Fruit fly (Drosophila melanogaster) whole organism, embryonic: Measurements from ENCODE around the gene CG3529.

ENCODE experiments used
- Adf1 ChIP-seq: fragments of 200-800 bp; sonication (Bioruptor generic); IDR thresholded peaks from 2 replicates; pipeline ENCODE4 v1.3.6; 2022; ENCODE audit warnings: missing biosample characterization, missing genetic modification characterization
- CG10267 ChIP-seq: fragments of 200-800 bp; sonication (Bioruptor generic); optimal IDR thresholded peaks from 2 replicates; lab custom pipeline; 2018; ENCODE audit warnings: missing biosample characterization, mild to moderate bottlenecking, missing genetic modification characterization, moderate library complexity
- CG10959 ChIP-seq: fragments of 200-800 bp; sonication (Bioruptor generic); IDR thresholded peaks from 2 replicates; pipeline ENCODE4 v1.3.6; 2022; ENCODE audit warnings: missing biosample characterization, missing genetic modification characterization
- CG11723 ChIP-seq: fragments of 200-800 bp; sonication (Bioruptor generic); optimal IDR thresholded peaks from 2 replicates; lab custom pipeline; 2017; ENCODE audit warnings: missing biosample characterization, mild to moderate bottlenecking, missing genetic modification characterization
- CG12744 ChIP-seq: fragments of 200-800 bp; sonication (Bioruptor generic); optimal IDR thresholded peaks from 2 replicates; lab custom pipeline; 2016; ENCODE audit warnings: missing biosample characterization, missing genetic modification characterization
- CG13296 ChIP-seq: fragments of 200-800 bp; sonication (Bioruptor generic); optimal IDR thresholded peaks from 3 replicates; lab custom pipeline; 2018; ENCODE audit warnings: missing biosample characterization, mild to moderate bottlenecking, missing genetic modification characterization
- CG17186 ChIP-seq: fragments of 200-800 bp; sonication (Bioruptor generic); optimal IDR thresholded peaks from 3 replicates; lab custom pipeline; 2017; ENCODE audit warnings: missing biosample characterization, missing genetic modification reagents, missing genetic modification characterization
- CG17328 ChIP-seq: fragments of 200-800 bp; sonication (Bioruptor generic); IDR thresholded peaks from 2 replicates; pipeline ENCODE4 v1.3.6; 2022; ENCODE audit warnings: missing biosample characterization, missing genetic modification characterization
- CG17385 ChIP-seq: fragments of 200-800 bp; sonication (Bioruptor generic); optimal IDR thresholded peaks from 3 replicates; lab custom pipeline; 2018; ENCODE audit warnings: missing biosample characterization, mild to moderate bottlenecking, missing genetic modification characterization
- CG18011 ChIP-seq: fragments of 200-800 bp; sonication (Bioruptor generic); optimal IDR thresholded peaks from 2 replicates; lab custom pipeline; 2017; ENCODE audit warnings: missing biosample characterization, missing genetic modification characterization, mild to moderate bottlenecking, moderate library complexity, missing genotype
- CG18764 ChIP-seq: fragments of 200-800 bp; sonication (Bioruptor generic); optimal IDR thresholded peaks from 3 replicates; lab custom pipeline; 2016; ENCODE audit warnings: missing biosample characterization, missing genetic modification characterization
- CG2889 ChIP-seq: fragments of 200-800 bp; sonication (Bioruptor generic); IDR thresholded peaks from 3 replicates; pipeline ENCODE4 v1.3.6; 2022; ENCODE audit warnings: missing biosample characterization, missing genetic modification characterization
- CG4282 ChIP-seq: fragments of 200-800 bp; sonication (Bioruptor generic); optimal IDR thresholded peaks from 2 replicates; lab custom pipeline; 2016; ENCODE audit warnings: missing biosample characterization, missing genetic modification characterization
- CG4360 ChIP-seq: fragments of 200-800 bp; sonication (Bioruptor generic); IDR thresholded peaks from 2 replicates; pipeline ENCODE4 v1.3.6; 2022; ENCODE audit warnings: missing biosample characterization, missing genetic modification characterization
- CG6683 ChIP-seq: fragments of 200-800 bp; sonication (Bioruptor generic); optimal IDR thresholded peaks from 2 replicates; lab custom pipeline; 2017; ENCODE audit warnings: missing biosample characterization, mild to moderate bottlenecking, missing genetic modification characterization, missing genetic modification reagents
- CG7839 ChIP-seq: fragments of 200-800 bp; sonication (Bioruptor generic); optimal IDR thresholded peaks from 3 replicates; lab custom pipeline; 2018; ENCODE audit warnings: missing biosample characterization, mild to moderate bottlenecking, missing genetic modification characterization, moderate library complexity
- CG7963 ChIP-seq: fragments of 200-800 bp; sonication (Bioruptor generic); IDR thresholded peaks from 3 replicates; pipeline ENCODE4 v1.3.6; 2022; ENCODE audit warnings: missing biosample characterization, missing genetic modification characterization; ENCODE audit not compliant: partially characterized antibody
- CG8924 ChIP-seq: fragments of 200-800 bp; optimal IDR thresholded peaks from 3 replicates; lab custom pipeline; 2019; ENCODE audit warnings: missing biosample characterization, mild to moderate bottlenecking, missing genetic modification characterization, moderate library complexity
- CG9817 ChIP-seq: fragments of 200-800 bp; sonication (Bioruptor generic); optimal IDR thresholded peaks from 2 replicates; lab custom pipeline; 2018; ENCODE audit warnings: missing biosample characterization, mild to moderate bottlenecking, missing genetic modification characterization, moderate library complexity
- CHES-1-like ChIP-seq: fragments of 200-800 bp; sonication (Bioruptor generic); optimal IDR thresholded peaks from 2 replicates; lab custom pipeline; 2016; ENCODE audit warnings: missing biosample characterization, missing genetic modification characterization
- Deaf1 ChIP-seq: fragments of 200-800 bp; optimal IDR thresholded peaks from 3 replicates; lab custom pipeline; 2019; ENCODE audit warnings: missing biosample characterization, mild to moderate bottlenecking, missing genetic modification characterization, moderate library complexity
- Dfd ChIP-seq, 2 experiments: fragments of >200 bp; optimal IDR thresholded peaks; 2 replicates each; lab custom pipeline; 2017; ENCODE audit warnings: missing biosample characterization in 2 of 2, missing genetic modification characterization in 2 of 2
- Dip3 ChIP-seq: fragments of 200-800 bp; sonication (Bioruptor generic); optimal IDR thresholded peaks from 3 replicates; lab custom pipeline; 2016; ENCODE audit warnings: missing biosample characterization, missing genetic modification characterization
- Dp ChIP-seq: fragments of 200-800 bp; sonication (Bioruptor generic); optimal IDR thresholded peaks from 2 replicates; lab custom pipeline; 2018; ENCODE audit warnings: missing biosample characterization, mild to moderate bottlenecking, missing genetic modification characterization, moderate library complexity
- E2f2 ChIP-seq: fragments of 200-800 bp; sonication (Bioruptor generic); IDR thresholded peaks from 2 replicates; pipeline ENCODE4 v1.3.6; 2022; ENCODE audit warnings: missing biosample characterization, missing genetic modification characterization
- Ets97D ChIP-seq: fragments of 200-800 bp; sonication (Bioruptor generic); optimal IDR thresholded peaks from 3 replicates; lab custom pipeline; 2016; ENCODE audit warnings: missing biosample characterization, missing genetic modification characterization
- Hmx ChIP-seq: fragments of 200-800 bp; sonication (Bioruptor generic); optimal IDR thresholded peaks from 2 replicates; lab custom pipeline; 2016; ENCODE audit warnings: missing biosample characterization, missing genetic modification characterization
- Hr39 ChIP-seq: fragments of >200 bp; optimal IDR thresholded peaks from 2 replicates; lab custom pipeline; 2017
- Kr ChIP-seq: fragments of 200-800 bp; sonication (Bioruptor generic); optimal IDR thresholded peaks from 2 replicates; lab custom pipeline; 2017; ENCODE audit warnings: missing biosample characterization, mild to moderate bottlenecking, missing genetic modification characterization
- MESR4 ChIP-seq: fragments of 200-800 bp; sonication (Bioruptor generic); optimal IDR thresholded peaks from 2 replicates; lab custom pipeline; 2018; ENCODE audit warnings: missing biosample characterization, mild to moderate bottlenecking, missing genetic modification characterization, moderate library complexity
- MTF-1 ChIP-seq: fragments of 200-800 bp; sonication (Bioruptor generic); optimal IDR thresholded peaks from 2 replicates; lab custom pipeline; 2018; ENCODE audit warnings: missing biosample characterization, mild to moderate bottlenecking, missing genetic modification characterization, borderline replicate concordance
- Pdp1 ChIP-seq, 2 experiments: fragments of 200-800 bp; sonication (Bioruptor generic); optimal IDR thresholded peaks; 3 replicates each; lab custom pipeline; 2016; ENCODE audit warnings: missing biosample characterization in 2 of 2, missing genetic modification characterization in 2 of 2, mild to moderate bottlenecking in 1 of 2, moderate library complexity in 1 of 2
- Poxn ChIP-seq: fragments of 200-800 bp; sonication (Bioruptor generic); IDR thresholded peaks from 2 replicates; pipeline ENCODE4 v1.3.6; 2022; ENCODE audit warnings: missing biosample characterization, missing genetic modification characterization
- Ravus ChIP-seq: fragments of 200-800 bp; sonication (Bioruptor generic); IDR thresholded peaks from 2 replicates; pipeline ENCODE4 v1.3.6; 2022; ENCODE audit warnings: missing biosample characterization, missing genetic modification characterization
- Sry-δ ChIP-seq: fragments of 200-800 bp; sonication (Bioruptor generic); optimal IDR thresholded peaks from 2 replicates; lab custom pipeline; 2016; ENCODE audit warnings: missing biosample characterization, missing genetic modification characterization
- TFAM ChIP-seq: fragments of 200-800 bp; sonication (Bioruptor generic); optimal IDR thresholded peaks from 2 replicates; lab custom pipeline; 2017; ENCODE audit warnings: missing biosample characterization, missing genetic modification characterization, inconsistent platforms
- Trl ChIP-seq, 3 experiments: fragments of >200 bp in 2 of 3; fragments of 200-800 bp in 1 of 3; sonication (Bioruptor generic) in 1 of 3; optimal IDR thresholded peaks; 2 replicates in 1 of 3; 3 replicates in 2 of 3; lab custom pipeline; 2016 to 2017; ENCODE audit warnings: missing biosample characterization in 1 of 3, missing genetic modification characterization in 1 of 3
- Usf ChIP-seq: fragments of 200-800 bp; sonication (Bioruptor generic); optimal IDR thresholded peaks from 2 replicates; lab custom pipeline; 2017; ENCODE audit warnings: missing genotype, missing biosample characterization, missing genetic modification characterization
- br ChIP-seq: fragments of >200 bp; optimal IDR thresholded peaks from 2 replicates; lab custom pipeline; 2017
- dm ChIP-seq: fragments of 200-800 bp; sonication (Bioruptor generic); optimal IDR thresholded peaks from 3 replicates; lab custom pipeline; 2016; ENCODE audit warnings: missing biosample characterization, missing genetic modification characterization
- emc ChIP-seq: fragments of 200-800 bp; sonication (Bioruptor generic); optimal IDR thresholded peaks from 2 replicates; lab custom pipeline; 2016; ENCODE audit warnings: missing biosample characterization, missing genetic modification characterization
- fd64A ChIP-seq: fragments of 200-800 bp; sonication (Bioruptor generic); optimal IDR thresholded peaks from 3 replicates; lab custom pipeline; 2018; ENCODE audit warnings: missing biosample characterization, mild to moderate bottlenecking, missing genetic modification characterization
- gfzf ChIP-seq: fragments of 200-800 bp; sonication (Bioruptor generic); optimal IDR thresholded peaks from 2 replicates; lab custom pipeline; 2016; ENCODE audit warnings: missing biosample characterization, mild to moderate bottlenecking, missing genetic modification characterization, moderate library complexity
- kay ChIP-seq: fragments of 200-800 bp; sonication (Bioruptor generic); optimal IDR thresholded peaks from 2 replicates; lab custom pipeline; 2016; ENCODE audit warnings: missing biosample characterization, missing genetic modification characterization
- klu ChIP-seq: fragments of 200-800 bp; sonication (Bioruptor generic); IDR thresholded peaks from 2 replicates; pipeline ENCODE4 v1.3.6; 2022; ENCODE audit warnings: missing biosample characterization, missing genetic modification characterization
- org-1 ChIP-seq: fragments of 200-800 bp; sonication (Bioruptor generic); optimal IDR thresholded peaks from 2 replicates; lab custom pipeline; 2017; ENCODE audit warnings: missing biosample characterization, missing genetic modification characterization
- pb ChIP-seq: fragments of 200-800 bp; sonication (Bioruptor generic); optimal IDR thresholded peaks from 3 replicates; lab custom pipeline; 2016; ENCODE audit warnings: missing biosample characterization, missing genetic modification characterization
- pzg ChIP-seq: fragments of 200-800 bp; sonication (Bioruptor generic); optimal IDR thresholded peaks from 3 replicates; lab custom pipeline; 2018; ENCODE audit warnings: missing biosample characterization, mild to moderate bottlenecking, missing genetic modification characterization, moderate library complexity
- shn ChIP-seq: fragments of 200-800 bp; sonication (Bioruptor generic); optimal IDR thresholded peaks from 3 replicates; lab custom pipeline; 2016; ENCODE audit warnings: missing biosample characterization, missing genetic modification characterization
- sug ChIP-seq: fragments of 200-800 bp; optimal IDR thresholded peaks from 2 replicates; lab custom pipeline; 2019; ENCODE audit warnings: missing biosample characterization, mild to moderate bottlenecking, missing genetic modification characterization, moderate library complexity
- unc-4 ChIP-seq: fragments of 200-800 bp; sonication (Bioruptor generic); IDR thresholded peaks from 2 replicates; pipeline ENCODE4 v1.3.6; 2022; ENCODE audit warnings: missing biosample characterization, missing genetic modification characterization; ENCODE audit not compliant: partially characterized antibody

CG3529 gene

DNA sequence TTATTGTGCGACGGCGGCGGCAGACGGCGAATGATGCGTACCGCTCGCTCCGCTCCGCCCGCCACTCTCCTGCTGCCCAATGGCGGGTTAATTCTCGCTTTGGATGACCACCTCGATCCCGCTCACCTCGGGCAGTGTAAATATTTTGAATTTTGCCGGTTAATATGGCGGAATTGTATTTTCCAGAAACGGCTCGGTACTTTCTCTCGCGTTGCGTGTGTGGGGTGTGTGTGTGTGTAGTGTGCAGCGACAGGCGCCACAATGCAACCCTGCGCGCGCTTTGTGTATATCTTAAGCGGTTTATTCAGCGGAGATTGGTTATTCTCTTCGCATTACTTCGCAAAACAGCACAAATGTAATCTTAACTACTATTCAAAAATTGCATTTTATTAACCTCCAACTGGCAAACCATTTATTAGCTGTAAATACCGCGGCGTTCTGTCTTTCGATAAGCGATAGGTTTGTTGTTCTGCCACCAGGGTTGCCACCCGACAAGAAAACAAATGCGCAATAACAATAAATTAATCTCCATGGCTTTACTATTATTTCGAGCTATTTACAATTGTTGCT is 9.2 kb downstream of the CG3529 start, which contains the start of the genes phol and CG3552 (continued):
- TF ChIP-seq klu (GFP tag; lab: Robert Waterston, UW) (no peak), CG10267 (peak; percentile 48), CG7839 (tag; lab: Kevin White, UChicago) (no peak), Sry-δ (GFP tag; lab: Kevin White, UChicago) (peak; percentile 62), kay (GFP tag; lab: Kevin White, UChicago) (no peak), Ravus (GFP tag; lab: Robert Waterston, UW) (no peak), CG8924 (tag; lab: Kevin White, UChicago) (peak; percentile 51), CG18764 (GFP tag; lab: Kevin White, UChicago) (no peak), Hr39 (no peak), CG2889 (no peak), CG17328 (no peak), CG10959 (GFP tag; lab: Robert Waterston, UW) (no peak), pzg (GFP tag; lab: Kevin White, UChicago) (peak; percentile 57), CG6683 (GFP tag; lab: Kevin White, UChicago) (no peak), dm (GFP tag; lab: Kevin White, UChicago) (peak; percentile 68), Usf (GFP tag; lab: Kevin White, UChicago) (no peak), TFAM (no peak), CG13296 (GFP tag; lab: Kevin White, UChicago) (peak; percentile 9), CG9817 (no peak), E2f2 (peak; percentile 66), CG7963 (no peak), emc (GFP tag; lab: Kevin White, UChicago) (no peak), gfzf (peak; percentile 51), Deaf1 (tag; lab: Kevin White, UChicago) (no peak), MTF-1 (no peak), Dip3 (GFP tag; lab: Kevin White, UChicago) (no peak), MESR4 (peak; percentile 88), br (lab: Kevin White, UChicago) (no peak), Trl (optimal IDR thresholded peaks at IDR 0.05; lab: Kevin White, UChicago) (peak in 1 of 2 experiments; percentile 10), Trl (GFP tag; optimal IDR thresholded peaks at IDR 0.05; lab: Kevin White, UChicago) (no peak), Dp (GFP tag; lab: Kevin White, UChicago) (peak; percentile 48), CG11723 (GFP tag; lab: Kevin White, UChicago) (no peak), Kr (no peak), Ets97D (peak; percentile 41), CG18011 (GFP tag; lab: Kevin White, UChicago) (no peak), Poxn (no peak), CG17186 (GFP tag; lab: Kevin White, UChicago) (peak; percentile 97), Dfd (GFP tag; optimal IDR thresholded peaks at IDR 0.05; lab: Kevin White, UChicago) (no peak), shn (peak; percentile 21), sug (tag; lab: Kevin White, UChicago) (peak; percentile 29), CG17385 (peak; percentile 29), Pdp1 (GFP tag; optimal IDR thresholded peaks at IDR 0.05; lab: Kevin White, UChicago) (peak in 1 of 2 experiments; percentile 31), CG12744 (GFP tag; lab: Kevin White, UChicago) (no peak), unc-4 (GFP tag; lab: Robert Waterston, UW) (peak; percentile 43), pb (no peak), Adf1 (GFP tag; lab: Robert Waterston, UW) (peak; percentile 48), fd64A (no peak), CG4360 (GFP tag; lab: Robert Waterston, UW) (no peak), org-1 (no peak), Hmx (GFP tag; lab: Kevin White, UChicago) (no peak), CHES-1-like (GFP tag; lab: Kevin White, UChicago) (peak; percentile 17), CG4282 (GFP tag; lab: Kevin White, UChicago) (no peak)
